Worm (Caenorhabditis elegans): ENCODE measurements around the gene mat-2.

mat-2 gene

ce11 chrII:11150976-11151375 is 38.5 kb downstream of the mat-2 start (continued):
- TF ChIP-seq hlh-11 (tag; optimal IDR thresholded peaks at IDR 0.05) (peak; percentile 87), nhr-28 (tag; optimal IDR thresholded peaks at IDR 0.05) (peak; percentile 66), nhr-77 (tag; optimal IDR thresholded peaks at IDR 0.05) (peak; percentile 69), lin-38 (GFP tag; IDR thresholded peaks at IDR 0.05) (0 out of 2 replicates have a peak, but pooled peaks have one; percentile 25), ZK546.5 (tag; optimal IDR thresholded peaks at IDR 0.05) (no peak), nhr-10 (tag; optimal IDR thresholded peaks at IDR 0.05) (peak; percentile 79), unc-39 (tag; optimal IDR thresholded peaks at IDR 0.05) (no peak), daf-8 (GFP tag; IDR thresholded peaks at IDR 0.05) (no peak), lin-29 (GFP tag; IDR thresholded peaks at IDR 0.05) (no peak), php-3 (GFP tag; IDR thresholded peaks at IDR 0.05) (peak; percentile 49; the same call in 1 of the 2 replicates), spr-1 (tag; optimal IDR thresholded peaks at IDR 0.05) (no peak), jun-1 (tag; optimal IDR thresholded peaks at IDR 0.05) (no peak), cey-2 (tag; optimal IDR thresholded peaks at IDR 0.05; ENCODE audit: borderline replicate concordance, insufficient read depth) (no peak), lsy-2 (tag; optimal IDR thresholded peaks at IDR 0.05) (peak in 1 of 2 experiments; percentile 47), T20F7.1 (GFP tag; optimal IDR thresholded peaks at IDR 0.05) (peak; percentile 21)

ce11 chrII:11152495-11152894 is 40.0 kb downstream of the mat-2 start, which contains the start of gene pqm-1:
Gene pqm-1, minus strand, starts transcription at chrII:11152595.
- peak; percentile 21 for TF ChIP-seq aha-1 (tag)
- TF ChIP-seq daf-16 (GFP tag; optimal IDR thresholded peaks at IDR 0.05) = no peak
- TF ChIP-seq daf-16 (tag; optimal IDR thresholded peaks at IDR 0.05) = no peak
- TF ChIP-seq Y105C5A.15 (GFP tag; IDR thresholded peaks at IDR 0.05) = no peak
- no peak for TF ChIP-seq daf-19 (GFP tag; conservative IDR thresholded peaks at IDR 0.05)
- no peak for TF ChIP-seq T26A8.4 (GFP tag; IDR thresholded peaks at IDR 0.05)

- TF ChIP-seq ceh-44 (GFP tag; IDR thresholded peaks at IDR 0.05) (no peak), nhr-48 (tag; optimal IDR thresholded peaks at IDR 0.05) (peak; percentile 13), aha-1 (tag) (peak; percentile 63), Y48G9A.11 (GFP tag; IDR thresholded peaks at IDR 0.05) (no peak), fkh-10 (GFP tag; optimal IDR thresholded peaks at IDR 0.05) (no peak), php-3 (GFP tag; IDR thresholded peaks at IDR 0.05) (0 out of 2 replicates have a peak, but pooled peaks have one; percentile 38), tra-1 (GFP tag; IDR thresholded peaks at IDR 0.05) (0 out of 2 replicates have a peak, but pooled peaks have one; percentile 37), spr-3 (GFP tag; optimal IDR thresholded peaks at IDR 0.05) (no peak), lin-1 (GFP tag; IDR thresholded peaks at IDR 0.05) (no peak), cey-2 (tag; optimal IDR thresholded peaks at IDR 0.05; ENCODE audit: borderline replicate concordance, insufficient read depth) (no peak), nhr-25 (tag; optimal IDR thresholded peaks at IDR 0.05; ENCODE audit: borderline replicate concordance, insufficient read depth) (no peak), hlh-11 (tag; optimal IDR thresholded peaks at IDR 0.05) (peak; percentile 76), daf-16 (GFP tag; optimal IDR thresholded peaks at IDR 0.05) (no peak), daf-16 (tag; optimal IDR thresholded peaks at IDR 0.05) (peak; percentile 78), F10B5.3 (tag; optimal IDR thresholded peaks at IDR 0.05) (no peak), mes-2 (tag; optimal IDR thresholded peaks at IDR 0.05; ENCODE audit: poor library complexity, severe bottlenecking) (peak; percentile 13), ama-1 (optimal IDR thresholded peaks at IDR 0.05) (peak; percentile 9), dmd-6 (GFP tag; IDR thresholded peaks at IDR 0.05) (peak; percentile 74), spr-1 (tag; optimal IDR thresholded peaks at IDR 0.05) (no peak), unc-39 (tag; optimal IDR thresholded peaks at IDR 0.05) (no peak), nhr-41 (GFP tag; IDR thresholded peaks at IDR 0.05) (no peak), pha-4 (GFP tag; IDR thresholded peaks at IDR 0.05) (no peak), pha-4 (tag; optimal IDR thresholded peaks at IDR 0.05) (no peak), aly-2 (tag; optimal IDR thresholded peaks at IDR 0.05) (no peak), lin-38 (GFP tag; IDR thresholded peaks at IDR 0.05) (peak; percentile 12; the same call in 1 of the 2 replicates), ceh-82 (tag; optimal IDR thresholded peaks at IDR 0.05) (no peak), dve-1 (tag; optimal IDR thresholded peaks at IDR 0.05; ENCODE audit: insufficient read depth) (peak; percentile 67), snpc-1.2 (GFP tag; IDR thresholded peaks at IDR 0.05) (no peak), nhr-111 (GFP tag; optimal IDR thresholded peaks at IDR 0.05) (no peak), dpl-1 (GFP tag; optimal IDR thresholded peaks at IDR 0.05) (no peak), gei-8 (GFP tag; optimal IDR thresholded peaks at IDR 0.05) (no peak), unc-130 (GFP tag; optimal IDR thresholded peaks at IDR 0.05) (no peak), nhr-28 (tag; optimal IDR thresholded peaks at IDR 0.05) (peak; percentile 41), egl-27 (tag; optimal IDR thresholded peaks at IDR 0.05) (no peak), lim-7 (GFP tag; IDR thresholded peaks at IDR 0.05) (no peak), vab-7 (GFP tag; IDR thresholded peaks at IDR 0.05) (no peak)
These were observed 40.6 kb downstream of the mat-2 start for ce11 chrII:11153080-11153479.

Data from whole organism, L4 larva.